Fruit fly (Drosophila melanogaster) whole organism, adult: ENCODE measurements around the gene firl.

Source experiments
- CG11617 ChIP-seq: fragments of 200-800 bp; sonication (Bioruptor generic); optimal IDR thresholded peaks from 2 replicates; lab custom pipeline; 2017; ENCODE audit warnings: mild to moderate bottlenecking, missing biosample characterization, missing genetic modification reagents, missing genetic modification characterization
- CG12768 ChIP-seq: fragments of 200-800 bp; sonication (Bioruptor generic); optimal IDR thresholded peaks from 2 replicates; lab custom pipeline; 2017; ENCODE audit warnings: missing biosample characterization, missing genetic modification characterization, mild to moderate bottlenecking, moderate library complexity, missing genetic modification reagents
- CG14711 ChIP-seq: fragments of 200-800 bp; sonication (Bioruptor generic); optimal IDR thresholded peaks from 2 replicates; lab custom pipeline; 2018; ENCODE audit warnings: missing biosample characterization, mild to moderate bottlenecking, missing genetic modification characterization, moderate library complexity
- CG1620 ChIP-seq: fragments of 200-800 bp; sonication (Bioruptor generic); optimal IDR thresholded peaks from 2 replicates; lab custom pipeline; 2016; ENCODE audit warnings: missing biosample characterization, missing genetic modification characterization
- CG33017 ChIP-seq: fragments of 200-800 bp; sonication (Bioruptor generic); optimal IDR thresholded peaks from 2 replicates; lab custom pipeline; 2018; ENCODE audit warnings: missing biosample characterization, mild to moderate bottlenecking, missing genetic modification characterization, moderate library complexity
- CG5204 ChIP-seq: fragments of 200-800 bp; sonication (Bioruptor generic); optimal IDR thresholded peaks from 2 replicates; lab custom pipeline; 2016; ENCODE audit warnings: missing biosample characterization, missing genetic modification characterization
- CG7045 ChIP-seq: fragments of 200-800 bp; sonication (Bioruptor generic); optimal IDR thresholded peaks from 2 replicates; lab custom pipeline; 2017; ENCODE audit warnings: missing biosample characterization, mild to moderate bottlenecking, missing genetic modification characterization
- CG7101 ChIP-seq: fragments of 200-800 bp; sonication (Bioruptor generic); optimal IDR thresholded peaks from 2 replicates; lab custom pipeline; 2018; ENCODE audit warnings: missing biosample characterization, mild to moderate bottlenecking, missing genetic modification characterization, moderate library complexity
- Clk ChIP-seq: fragments of 200-800 bp; sonication (Bioruptor generic); optimal IDR thresholded peaks from 2 replicates; lab custom pipeline; 2017; ENCODE audit warnings: missing biosample characterization, missing genetic modification characterization
- Crg-1 ChIP-seq: fragments of 200-800 bp; sonication (Bioruptor generic); optimal IDR thresholded peaks from 2 replicates; lab custom pipeline; 2016; ENCODE audit warnings: missing biosample characterization, missing genetic modification characterization
- Hr96 ChIP-seq: fragments of 200-800 bp; sonication (Bioruptor generic); optimal IDR thresholded peaks from 2 replicates; lab custom pipeline; 2016; ENCODE audit warnings: missing biosample characterization, missing genetic modification characterization
- Mnt ChIP-seq: fragments of 200-800 bp; sonication (Bioruptor generic); optimal IDR thresholded peaks from 2 replicates; lab custom pipeline; 2016; ENCODE audit warnings: missing biosample characterization, mild to moderate bottlenecking, missing genetic modification characterization
- bab1 ChIP-seq: fragments of 200-800 bp; sonication (Bioruptor generic); optimal IDR thresholded peaks from 3 replicates; lab custom pipeline; 2019; ENCODE audit warnings: missing biosample characterization, mild to moderate bottlenecking, missing genetic modification characterization, moderate library complexity
- cic ChIP-seq: fragments of 200-800 bp; sonication (Bioruptor generic); optimal IDR thresholded peaks from 2 replicates; lab custom pipeline; 2017; ENCODE audit warnings: missing biosample characterization, mild to moderate bottlenecking, missing genetic modification characterization, moderate library complexity
- cnc ChIP-seq, 2 experiments: fragments of >200 bp; optimal IDR thresholded peaks; 2 replicates each; lab custom pipeline; 2017
- kay ChIP-seq: fragments of 200-800 bp; sonication (Bioruptor generic); peaks from one replicate; lab custom pipeline; 2016; ENCODE audit warnings: missing biosample characterization, missing genetic modification characterization, borderline replicate concordance
- ovo ChIP-seq: fragments of 200-800 bp; sonication (Bioruptor generic); optimal IDR thresholded peaks from 2 replicates; lab custom pipeline; 2016; ENCODE audit warnings: missing biosample characterization, missing genetic modification characterization
- pad ChIP-seq: fragments of 200-800 bp; sonication (Bioruptor generic); optimal IDR thresholded peaks from 3 replicates; lab custom pipeline; 2017; ENCODE audit warnings: missing biosample characterization, missing genetic modification characterization, mild to moderate bottlenecking, moderate library complexity, missing genetic modification reagents
- tj ChIP-seq: fragments of 200-800 bp; sonication (Bioruptor generic); optimal IDR thresholded peaks from 3 replicates; lab custom pipeline; 2017; ENCODE audit warnings: missing biosample characterization, mild to moderate bottlenecking, missing genetic modification characterization, moderate library complexity

firl gene

dm6 chr2L:12066617-12067251 lies at the start of gene firl:
TSS of gene firl (minus strand) at chr2L:12066775.
- TF ChIP-seq CG5204 (GFP tag; lab: Kevin White, UChicago) (no peak), ovo (GFP tag; lab: Kevin White, UChicago) (no peak), tj (GFP tag; lab: Kevin White, UChicago) (no peak), CG1620 (no peak), cnc (optimal IDR thresholded peaks at IDR 0.05; lab: Kevin White, UChicago) (no peak), pad (GFP tag; lab: Kevin White, UChicago) (no peak), CG14711 (no peak), CG33017 (tag; lab: Kevin White, UChicago) (no peak)

dm6 chr2L:12115809-12116208 lies 49.2 kb upstream of the firl start:
- no peak for TF ChIP-seq CG7101 (tag; lab: Kevin White, UChicago)

dm6 chr2L:12114159-12114558 lies 47.6 kb upstream of the firl start, which contains the start of gene CG17211:
TSS of gene CG17211 (plus strand) at chr2L:12114360.
- TF ChIP-seq kay (GFP tag; lab: Kevin White, UChicago) (no peak), ovo (GFP tag; lab: Kevin White, UChicago) (no peak), cnc (optimal IDR thresholded peaks at IDR 0.05; lab: Kevin White, UChicago) (no peak), bab1 (no peak), Crg-1 (GFP tag; lab: Kevin White, UChicago) (no peak), CG5204 (GFP tag; lab: Kevin White, UChicago) (no peak), CG7101 (tag; lab: Kevin White, UChicago) (no peak), tj (GFP tag; lab: Kevin White, UChicago) (no peak)

dm6 chr2L:12112943-12113557 lies 46.5 kb upstream of the firl start:
- TF ChIP-seq Crg-1 (GFP tag; lab: Kevin White, UChicago) (no peak), CG7045 (GFP tag; lab: Kevin White, UChicago) (no peak), kay (GFP tag; lab: Kevin White, UChicago) (no peak), tj (GFP tag; lab: Kevin White, UChicago) (no peak), ovo (GFP tag; lab: Kevin White, UChicago) (no peak), CG12768 (GFP tag; lab: Kevin White, UChicago) (no peak)

dm6 chr2L:12110810-12111209 lies 44.2 kb upstream of the firl start, which contains the start of gene Phae2:
TSS of gene Phae2 (plus strand) at chr2L:12111110.
- TF ChIP-seq Hr96 (no peak), Crg-1 (GFP tag; lab: Kevin White, UChicago) (no peak), pad (GFP tag; lab: Kevin White, UChicago) (no peak), CG11617 (GFP tag; lab: Kevin White, UChicago) (no peak), ovo (GFP tag; lab: Kevin White, UChicago) (no peak), CG7101 (tag; lab: Kevin White, UChicago) (no peak), Mnt (GFP tag; lab: Kevin White, UChicago) (no peak), CG5204 (GFP tag; lab: Kevin White, UChicago) (no peak), CG1620 (no peak), cic (GFP tag; lab: Kevin White, UChicago) (no peak), CG7045 (GFP tag; lab: Kevin White, UChicago) (no peak), kay (GFP tag; lab: Kevin White, UChicago) (no peak), CG12768 (GFP tag; lab: Kevin White, UChicago) (no peak), cnc (optimal IDR thresholded peaks at IDR 0.05; lab: Kevin White, UChicago) (no peak)

- TF ChIP-seq kay (GFP tag; lab: Kevin White, UChicago), result peak; percentile 95
- TF ChIP-seq cic (GFP tag; lab: Kevin White, UChicago), result no peak
- TF ChIP-seq CG11617 (GFP tag; lab: Kevin White, UChicago), result no peak
- peak; percentile 50 for TF ChIP-seq bab1
- TF ChIP-seq pad (GFP tag; lab: Kevin White, UChicago), result peak; percentile 47
- peak; percentile 17 for TF ChIP-seq tj (GFP tag; lab: Kevin White, UChicago)
- TF ChIP-seq CG7101 (tag; lab: Kevin White, UChicago), result peak; percentile 3
These were observed 42.4 kb upstream of the firl start, which contains the start of the genes Rab6 and Phae1 for dm6 chr2L:12108779-12109564. TSS of gene Rab6 (minus strand) at chr2L:12109116. TSS of gene Phae1 (plus strand) at chr2L:12109417.

dm6 chr2L:12107087-12107486 lies 40.5 kb upstream of the firl start:
- TF ChIP-seq ovo (GFP tag; lab: Kevin White, UChicago) (no peak), Clk (GFP tag; lab: Kevin White, UChicago) (no peak), kay (GFP tag; lab: Kevin White, UChicago) (peak; percentile 96), tj (GFP tag; lab: Kevin White, UChicago) (no peak), cnc (optimal IDR thresholded peaks at IDR 0.05; lab: Kevin White, UChicago) (no peak), CG11617 (GFP tag; lab: Kevin White, UChicago) (no peak), Mnt (GFP tag; lab: Kevin White, UChicago) (peak; percentile 6), cic (GFP tag; lab: Kevin White, UChicago) (peak; percentile 26), CG7101 (tag; lab: Kevin White, UChicago) (no peak)
